Worm (Caenorhabditis elegans) whole organism, young adult: Measurements from ENCODE around the gene gly-3.

Experiments
- B0019.2 ChIP-seq: fragments of 200-800 bp; sonication (Bioruptor generic); conservative IDR thresholded peaks from 2 replicates; pipeline ENCODE4 v1.3.6; 2022; ENCODE audit warnings: missing genetic modification reagents, missing genetic modification characterization, missing compliant biosample characterization
- B0336.3 ChIP-seq: fragments of 200-800 bp; sonication (Bioruptor generic); IDR thresholded peaks from 2 replicates; pipeline ENCODE4 v1.3.6; 2022; ENCODE audit warnings: missing genetic modification characterization, missing compliant biosample characterization
- C06A6.2 ChIP-seq: fragments of 200-800 bp; sonication (Bioruptor generic); conservative IDR thresholded peaks from 2 replicates; pipeline ENCODE4 v1.3.6; 2022; ENCODE audit warnings: missing genetic modification characterization, missing compliant biosample characterization
- F49E8.2 ChIP-seq: sonication (generic microtip); optimal IDR thresholded peaks from 3 replicates; lab custom pipeline; 2017; ENCODE audit warnings: missing genetic modification characterization, mild to moderate bottlenecking, missing compliant biosample characterization, antibody characterized with exemption, moderate library complexity; ENCODE audit not compliant: insufficient read depth
- K11D2.4 ChIP-seq: fragments of 200-800 bp; sonication (Bioruptor generic); IDR thresholded peaks from 2 replicates; pipeline ENCODE4 v1.3.6; 2022; ENCODE audit warnings: missing genetic modification reagents, missing genetic modification characterization, missing compliant biosample characterization
- K12H6.12 ChIP-seq: fragments of 200-800 bp; sonication (Bioruptor generic); optimal IDR thresholded peaks from 2 replicates; lab custom pipeline; 2018; ENCODE audit warnings: mild to moderate bottlenecking, missing genetic modification characterization, missing compliant biosample characterization
- Y53F4B.3 ChIP-seq: fragments of 200-800 bp; sonication (Bioruptor generic); IDR thresholded peaks from 2 replicates; pipeline ENCODE4 v1.3.6; 2022; ENCODE audit warnings: missing genetic modification reagents, missing genetic modification characterization, missing compliant biosample characterization
- Y53G8AR.9 ChIP-seq: fragments of 200-800 bp; sonication (Bioruptor generic); conservative IDR thresholded peaks from 2 replicates; pipeline ENCODE4 v1.3.6; 2022; ENCODE audit warnings: missing genetic modification reagents, missing genetic modification characterization, missing compliant biosample characterization
- Y67H2A.10 ChIP-seq: fragments of 200-800 bp; sonication (Bioruptor generic); conservative IDR thresholded peaks from 2 replicates; pipeline ENCODE4 v1.3.6; 2022; ENCODE audit warnings: missing genetic modification reagents, missing genetic modification characterization, missing compliant biosample characterization
- ZK185.1 ChIP-seq: sonication (generic microtip); optimal IDR thresholded peaks from 2 replicates; lab custom pipeline; 2016; ENCODE audit warnings: mild to moderate bottlenecking, missing genetic modification characterization, missing compliant biosample characterization; ENCODE audit not compliant: poor library complexity, severe bottlenecking
- attf-3 ChIP-seq: fragments of 200-800 bp; sonication (Bioruptor generic); conservative IDR thresholded peaks from 2 replicates; pipeline ENCODE4 v1.3.6; 2022; ENCODE audit warnings: missing genetic modification reagents, missing genetic modification characterization, missing compliant biosample characterization
- attf-5 ChIP-seq: fragments of 200-800 bp; sonication (Bioruptor generic); optimal IDR thresholded peaks from 2 replicates; lab custom pipeline; 2018; ENCODE audit warnings: mild to moderate bottlenecking, missing genetic modification characterization, missing compliant biosample characterization
- cebp-1 ChIP-seq, 2 experiments: fragments of 200-800 bp in 1 of 2; sonication (Bioruptor generic) in 1 of 2; sonication (generic microtip) in 1 of 2; IDR thresholded peaks in 1 of 2; optimal IDR thresholded peaks in 1 of 2; 2 replicates each; pipeline versions ENCODE4 v1.3.6 to Lab custom; 2017 to 2022; ENCODE audit warnings: missing compliant biosample characterization in 2 of 2, missing genetic modification characterization in 2 of 2, mild to moderate bottlenecking in 1 of 2, missing genetic modification reagents in 1 of 2, moderate library complexity in 1 of 2
- ceh-27 ChIP-seq: fragments of 200-800 bp; sonication (Bioruptor generic); optimal IDR thresholded peaks from 2 replicates; lab custom pipeline; 2018; ENCODE audit warnings: mild to moderate bottlenecking, missing genetic modification characterization, moderate library complexity, missing compliant biosample characterization
- ceh-91 ChIP-seq: fragments of 200-800 bp; sonication (Bioruptor generic); IDR thresholded peaks from 2 replicates; pipeline ENCODE4 v1.3.6; 2022; ENCODE audit warnings: missing genetic modification reagents, missing genetic modification characterization, missing compliant biosample characterization
- chd-7 ChIP-seq: sonication (generic microtip); optimal IDR thresholded peaks from 2 replicates; lab custom pipeline; 2016; ENCODE audit warnings: mild to moderate bottlenecking, missing genetic modification characterization, moderate library complexity, missing compliant biosample characterization
- egrh-3 ChIP-seq: fragments of 200-800 bp; sonication (Bioruptor generic); IDR thresholded peaks from 2 replicates; pipeline ENCODE4 v1.3.6; 2022; ENCODE audit warnings: missing genetic modification reagents, missing genetic modification characterization, missing compliant biosample characterization
- hmg-1.2 ChIP-seq: fragments of 200-800 bp; sonication (Bioruptor generic); IDR thresholded peaks from 2 replicates; pipeline ENCODE4 v1.3.6; 2022; ENCODE audit warnings: missing genetic modification reagents, missing genetic modification characterization, missing compliant biosample characterization
- lag-1 ChIP-seq: fragments of 200-800 bp; sonication (Bioruptor generic); IDR thresholded peaks from 2 replicates; pipeline ENCODE4 v1.3.6; 2022; ENCODE audit warnings: missing genetic modification reagents, missing genetic modification characterization, missing compliant biosample characterization
- let-526 ChIP-seq: fragments of 200-800 bp; sonication (Bioruptor generic); IDR thresholded peaks from 2 replicates; pipeline ENCODE4 v1.3.6; 2022; ENCODE audit warnings: missing genetic modification reagents, missing genetic modification characterization, missing compliant biosample characterization
- let-607 ChIP-seq, 2 experiments: fragments of 200-800 bp in 1 of 2; sonication (Bioruptor generic) in 1 of 2; sonication (generic microtip) in 1 of 2; optimal IDR thresholded peaks; 2 replicates each; lab custom pipeline; 2016 to 2018; ENCODE audit warnings: mild to moderate bottlenecking in 2 of 2, missing compliant biosample characterization in 2 of 2, missing genetic modification characterization in 2 of 2, moderate library complexity in 2 of 2, missing genotype in 1 of 2
- lin-26 ChIP-seq: fragments of 200-800 bp; sonication (Bioruptor generic); IDR thresholded peaks from 2 replicates; pipeline ENCODE4 v1.3.6; 2022; ENCODE audit warnings: missing genetic modification reagents, missing genetic modification characterization, missing compliant biosample characterization
- lin-40 ChIP-seq: sonication (generic microtip); optimal IDR thresholded peaks from 2 replicates; lab custom pipeline; 2016; ENCODE audit warnings: missing genetic modification characterization, mild to moderate bottlenecking, missing compliant biosample characterization, missing genotype, missing genetic modification reagents
- lin-54 ChIP-seq: fragments of 200-800 bp; sonication (Bioruptor generic); optimal IDR thresholded peaks from 2 replicates; lab custom pipeline; 2018; ENCODE audit warnings: mild to moderate bottlenecking, missing genetic modification characterization, missing compliant biosample characterization
- lsy-27 ChIP-seq: sonication (generic microtip); optimal IDR thresholded peaks from 2 replicates; lab custom pipeline; 2017; ENCODE audit warnings: missing genetic modification characterization, mild to moderate bottlenecking, missing compliant biosample characterization, antibody characterized with exemption, missing genotype, borderline replicate concordance; ENCODE audit not compliant: insufficient read depth
- madf-10 ChIP-seq: sonication (generic microtip); optimal IDR thresholded peaks from 2 replicates; lab custom pipeline; 2016; ENCODE audit warnings: mild to moderate bottlenecking, missing genetic modification characterization, missing compliant biosample characterization
- madf-6 ChIP-seq: fragments of 200-800 bp; sonication (Bioruptor generic); IDR thresholded peaks from 2 replicates; pipeline ENCODE4 v1.3.6; 2022; ENCODE audit warnings: missing genetic modification reagents, missing genetic modification characterization, missing compliant biosample characterization
- nfyb-1 ChIP-seq: fragments of 200-800 bp; sonication (Bioruptor generic); IDR thresholded peaks from 2 replicates; pipeline ENCODE4 v1.3.6; 2022; ENCODE audit warnings: missing genetic modification reagents, missing genetic modification characterization, missing compliant biosample characterization
- nhr-179 ChIP-seq: sonication (generic microtip); optimal IDR thresholded peaks from 2 replicates; lab custom pipeline; 2016; ENCODE audit warnings: mild to moderate bottlenecking, missing genetic modification characterization, missing compliant biosample characterization
- nhr-80 ChIP-seq: sonication (generic microtip); optimal IDR thresholded peaks from 2 replicates; lab custom pipeline; 2016; ENCODE audit warnings: missing genetic modification characterization, missing compliant biosample characterization
- pbrm-1 ChIP-seq: fragments of 200-800 bp; sonication (Bioruptor generic); IDR thresholded peaks from 2 replicates; pipeline ENCODE4 v1.3.6; 2022; ENCODE audit warnings: missing genetic modification reagents, missing genetic modification characterization, missing compliant biosample characterization
- rpc-1 ChIP-seq, 2 experiments: fragments of 150-350 bp in 1 of 2; sonication (generic microtip) in 1 of 2; optimal IDR thresholded peaks; 2 replicates each; lab custom pipeline; 2014 to 2018; ENCODE audit warnings: missing biosample characterization in 1 of 2, missing genetic modification characterization in 1 of 2, missing genetic modification reagents in 1 of 2, missing genotype in 1 of 2
- sea-2 ChIP-seq: fragments of 200-800 bp; sonication (Bioruptor generic); IDR thresholded peaks from 2 replicates; pipeline ENCODE4 v1.3.6; 2022; ENCODE audit warnings: missing genetic modification characterization, missing compliant biosample characterization
- snpc-4 ChIP-seq, 5 experiments: fragments of 150-350 bp in 1 of 5; sonication (generic microtip) in 4 of 5; optimal IDR thresholded peaks; 2 replicates each; lab custom pipeline; 2014 to 2018; ENCODE audit warnings: missing genetic modification characterization in 5 of 5, missing biosample characterization in 3 of 5, antibody characterized with exemption in 2 of 5, mild to moderate bottlenecking in 2 of 5, missing compliant biosample characterization in 2 of 5, missing genotype in 2 of 5, moderate library complexity in 2 of 5, missing genetic modification reagents in 1 of 5
- somi-1 ChIP-seq: fragments of 200-800 bp; sonication (Bioruptor generic); optimal IDR thresholded peaks from 2 replicates; lab custom pipeline; 2018; ENCODE audit warnings: mild to moderate bottlenecking, missing genetic modification characterization, missing compliant biosample characterization
- tbp1 ChIP-seq: fragments of 200-800 bp; sonication (Bioruptor generic); optimal IDR thresholded peaks from 2 replicates; lab custom pipeline; 2018; ENCODE audit warnings: mild to moderate bottlenecking, missing genetic modification characterization, missing compliant biosample characterization
- unc-62 ChIP-seq: fragments of 150-350 bp; optimal IDR thresholded peaks from 2 replicates; lab custom pipeline; 2014; ENCODE audit warnings: missing biosample characterization, missing genetic modification reagents, missing genetic modification characterization
- zfh-2 ChIP-seq: fragments of 200-800 bp; sonication (Bioruptor generic); conservative IDR thresholded peaks from 2 replicates; pipeline ENCODE4 v1.3.6; 2022; ENCODE audit warnings: missing genetic modification reagents, missing genetic modification characterization, missing compliant biosample characterization
- ztf-25 ChIP-seq: fragments of 200-800 bp; sonication (Bioruptor generic); IDR thresholded peaks from 2 replicates; pipeline ENCODE4 v1.3.6; 2022; ENCODE audit warnings: missing genetic modification reagents, missing genetic modification characterization, missing compliant biosample characterization
- ztf-26 ChIP-seq: sonication (generic microtip); optimal IDR thresholded peaks from 2 replicates; lab custom pipeline; 2017; ENCODE audit warnings: missing genetic modification characterization, missing compliant biosample characterization

The gly-3 gene

ce11 chrIII:7892333-7892732 lies 25.2 kb downstream of the gly-3 start:
- TF ChIP-seq lag-1 (GFP tag; lab: Robert Waterston, UW) (no peak), chd-7 (no peak)
- TF ChIP-seq, all 124 proteins: peak for 0

- peak; percentile 44 for TF ChIP-seq ceh-27 (GFP tag; lab: Kevin White, UChicago)
- TF ChIP-seq B0019.2 (GFP tag; lab: Robert Waterston, UW): no peak
- TF ChIP-seq cebp-1 (GFP tag; IDR thresholded peaks at IDR 0.05; lab: Robert Waterston, UW): no peak
- peak; percentile 75 for TF ChIP-seq cebp-1 (tag; optimal IDR thresholded peaks at IDR 0.05; lab: Kevin White, UChicago)
- 0 out of 2 replicates have a peak, but pooled peaks have one; percentile 10 for TF ChIP-seq K11D2.4 (GFP tag; lab: Robert Waterston, UW)
- peak; percentile 43 for TF ChIP-seq somi-1 (GFP tag; lab: Kevin White, UChicago)
- no peak for TF ChIP-seq rpc-1 (optimal IDR thresholded peaks at IDR 0.05; lab: Kevin White, UChicago)
- TF ChIP-seq rpc-1 (tag; optimal IDR thresholded peaks at IDR 0.05; lab: Kevin White, UChicago): no peak
- peak; percentile 39 for TF ChIP-seq ztf-26 (tag; lab: Kevin White, UChicago)
- 0 out of 2 replicates have a peak, but pooled peaks have one; percentile 22 for TF ChIP-seq attf-3 (GFP tag; lab: Robert Waterston, UW)
- TF ChIP-seq F49E8.2 (tag; lab: Kevin White, UChicago): no peak
- TF ChIP-seq sea-2 (GFP tag; lab: Robert Waterston, UW): no peak
- no peak for TF ChIP-seq nhr-179
- TF ChIP-seq nhr-80 (tag; lab: Kevin White, UChicago): peak; percentile 91
- 0 out of 2 replicates have a peak, but pooled peaks have one; percentile 35 for TF ChIP-seq C06A6.2 (GFP tag; lab: Robert Waterston, UW)
- peak; percentile 71 for TF ChIP-seq lsy-27
- no peak for TF ChIP-seq ceh-91 (GFP tag; lab: Robert Waterston, UW)
- TF ChIP-seq attf-5: peak; percentile 86
- TF ChIP-seq tbp1 (GFP tag; lab: Kevin White, UChicago): peak; percentile 45
- peak; percentile 7 for TF ChIP-seq lin-54 (GFP tag; lab: Kevin White, UChicago)
- TF ChIP-seq lin-40 (tag; lab: Kevin White, UChicago): peak; percentile 69
- TF ChIP-seq ZK185.1 (tag; lab: Kevin White, UChicago): peak; percentile 26
- no peak for TF ChIP-seq Y67H2A.10 (GFP tag; lab: Robert Waterston, UW)
- peak; percentile 34 for TF ChIP-seq K12H6.12 (tag; lab: Kevin White, UChicago)
- TF ChIP-seq madf-10: peak; percentile 14
- TF ChIP-seq chd-7: peak; percentile 29
- no peak for TF ChIP-seq ztf-25 (GFP tag; lab: Robert Waterston, UW)
- TF ChIP-seq Y53F4B.3: no peak
- no peak for TF ChIP-seq snpc-4 (GFP tag; optimal IDR thresholded peaks at IDR 0.05; lab: Kevin White, UChicago)
- TF ChIP-seq snpc-4 (tag; optimal IDR thresholded peaks at IDR 0.05; lab: Kevin White, UChicago): peak in 3 of 4 experiments; percentile 2 to 48 (median 12)
- TF ChIP-seq Y53G8AR.9: peak; percentile 56; the same call in 1 of the 2 replicates
- TF ChIP-seq unc-62: peak; percentile 23
- 0 out of 2 replicates have a peak, but pooled peaks have one; percentile 26 for TF ChIP-seq pbrm-1 (GFP tag; lab: Robert Waterston, UW)
- peak; percentile 50; the same call in 1 of the 2 replicates for TF ChIP-seq let-526
- TF ChIP-seq egrh-3 (GFP tag; lab: Robert Waterston, UW): peak; percentile 24; the same call in 1 of the 2 replicates
- TF ChIP-seq let-607 (tag; optimal IDR thresholded peaks at IDR 0.05; lab: Kevin White, UChicago): peak; percentile 27 to 51
- 0 out of 2 replicates have a peak, but pooled peaks have one; percentile 52 for TF ChIP-seq B0336.3 (GFP tag; lab: Robert Waterston, UW)
- peak; percentile 87; the same call in 1 of the 2 replicates for TF ChIP-seq hmg-1.2
- peak; percentile 27; the same call in 1 of the 2 replicates for TF ChIP-seq madf-6 (GFP tag; lab: Robert Waterston, UW)
- no peak for TF ChIP-seq zfh-2 (GFP tag; lab: Robert Waterston, UW)
- TF ChIP-seq lin-26 (GFP tag; lab: Robert Waterston, UW): 0 out of 2 replicates have a peak, but pooled peaks have one; percentile 25
- TF ChIP-seq nfyb-1 (GFP tag; lab: Robert Waterston, UW): peak; percentile 66; the same call in 1 of the 2 replicates
These were observed 25.8 kb downstream of the gly-3 start, which contains the start of the genes ZK688.5 and fahd-1 for ce11 chrIII:7891573-7892306. TSS of gene ZK688.5 (minus strand) at chrIII:7891623. TSS of gene fahd-1 (plus strand) at chrIII:7892256.
